Worm (Caenorhabditis elegans) whole organism, L3 larva: ENCODE measurements around the gene str-28.

Experiments
- elt-1 ChIP-seq: fragments of 150-350 bp; optimal IDR thresholded peaks from 2 replicates; lab custom pipeline; 2014; ENCODE audit warnings: missing biosample characterization, missing genetic modification characterization
- nhr-77 ChIP-seq: fragments of 150-350 bp; optimal IDR thresholded peaks from 2 replicates; lab custom pipeline; 2014; ENCODE audit warnings: missing biosample characterization, missing genetic modification characterization
- pha-4 ChIP-seq: fragments of 150-350 bp; optimal IDR thresholded peaks from 2 replicates; lab custom pipeline; 2014; ENCODE audit warnings: missing biosample characterization, missing genetic modification reagents, missing genetic modification characterization
- pqm-1 ChIP-seq: fragments of 150-350 bp; optimal IDR thresholded peaks from 2 replicates; lab custom pipeline; 2017; ENCODE audit warnings: missing biosample characterization, missing genetic modification characterization, inconsistent platforms

DNA sequence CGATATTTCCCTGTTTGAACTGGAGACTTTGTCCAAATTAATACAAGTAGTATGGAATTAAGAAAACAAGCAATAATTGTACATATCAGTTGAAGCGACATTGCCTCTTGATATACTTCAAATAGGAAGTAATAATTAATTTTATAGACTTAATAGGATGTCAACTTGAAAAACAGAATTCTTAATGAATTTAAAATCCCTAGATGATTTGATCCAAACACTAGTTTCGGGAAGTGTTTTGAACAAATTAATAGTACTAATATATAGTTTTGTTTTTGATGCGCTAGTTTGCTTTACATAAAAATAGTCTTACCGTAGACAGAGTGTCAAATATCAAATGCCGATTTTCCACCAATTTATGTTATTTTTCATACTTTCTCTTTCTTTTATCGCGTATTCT, 5.7 kb upstream of the str-28 start, which contains the start of gene str-190:
- no peak for TF ChIP-seq pqm-1 (tag; lab: Kevin White, UChicago)
- no peak for TF ChIP-seq nhr-77 (tag; lab: Kevin White, UChicago)
- no peak for TF ChIP-seq pha-4
- no peak for TF ChIP-seq elt-1 (tag; lab: Kevin White, UChicago)
